Fruit fly (Drosophila melanogaster) whole organism, wandering third instar larva: Measurements from ENCODE around the gene CG7968.

Experiments used
- CG32264 ChIP-seq: fragments of 200-800 bp; sonication (Bioruptor generic); optimal IDR thresholded peaks from 2 replicates; lab custom pipeline; 2016; ENCODE audit warnings: missing biosample characterization, missing genetic modification characterization
- Dfd ChIP-seq: fragments of >200 bp; optimal IDR thresholded peaks from 2 replicates; lab custom pipeline; 2017; ENCODE audit warnings: missing biosample characterization, missing genetic modification characterization
- Jra ChIP-seq: sonication (Bioruptor generic); optimal IDR thresholded peaks from 2 replicates; lab custom pipeline; 2016; ENCODE audit warnings: missing biosample characterization, missing genetic modification characterization
- Myc ChIP-seq: fragments of >200 bp; optimal IDR thresholded peaks from 2 replicates; lab custom pipeline; 2017
- OdsH ChIP-seq: fragments of 200-800 bp; sonication (Bioruptor generic); optimal IDR thresholded peaks from 2 replicates; lab custom pipeline; 2016; ENCODE audit warnings: missing biosample characterization, mild to moderate bottlenecking, missing genetic modification characterization
- br ChIP-seq: fragments of 200-800 bp; sonication (Bioruptor generic); optimal IDR thresholded peaks from 2 replicates; lab custom pipeline; 2016; ENCODE audit warnings: missing biosample characterization, missing genetic modification characterization
- pan ChIP-seq: fragments of >200 bp; optimal IDR thresholded peaks from 2 replicates; lab custom pipeline; 2017
- psq ChIP-seq: fragments of 200-800 bp; sonication (Bioruptor generic); optimal IDR thresholded peaks from 3 replicates; lab custom pipeline; 2017; ENCODE audit warnings: missing biosample characterization, mild to moderate bottlenecking, missing genetic modification characterization, moderate library complexity
- rgr ChIP-seq: fragments of 200-800 bp; sonication (Bioruptor generic); optimal IDR thresholded peaks from 3 replicates; lab custom pipeline; 2016; ENCODE audit warnings: missing biosample characterization, mild to moderate bottlenecking, missing genetic modification characterization

dm6 chr2L:13829540-13829939, 19.7 kb upstream of the CG7968 start, which contains the start of the genes Arpc1 and Orc5:
- no peak for TF ChIP-seq rgr (GFP tag; lab: Kevin White, UChicago)
- no peak for TF ChIP-seq OdsH (GFP tag; lab: Kevin White, UChicago)
- TF ChIP-seq CG32264 = no peak
- no peak for TF ChIP-seq Myc (lab: Kevin White, UChicago)
- no peak for TF ChIP-seq Dfd (GFP tag; lab: Kevin White, UChicago)
- no peak for TF ChIP-seq psq
- no peak for TF ChIP-seq pan
- no peak for TF ChIP-seq br (GFP tag; lab: Kevin White, UChicago)
- no peak for TF ChIP-seq Jra (GFP tag; lab: Kevin White, UChicago)
